Worm (Caenorhabditis elegans): ENCODE measurements around the gene ZK643.5.

ZK643.5 gene

DNA sequence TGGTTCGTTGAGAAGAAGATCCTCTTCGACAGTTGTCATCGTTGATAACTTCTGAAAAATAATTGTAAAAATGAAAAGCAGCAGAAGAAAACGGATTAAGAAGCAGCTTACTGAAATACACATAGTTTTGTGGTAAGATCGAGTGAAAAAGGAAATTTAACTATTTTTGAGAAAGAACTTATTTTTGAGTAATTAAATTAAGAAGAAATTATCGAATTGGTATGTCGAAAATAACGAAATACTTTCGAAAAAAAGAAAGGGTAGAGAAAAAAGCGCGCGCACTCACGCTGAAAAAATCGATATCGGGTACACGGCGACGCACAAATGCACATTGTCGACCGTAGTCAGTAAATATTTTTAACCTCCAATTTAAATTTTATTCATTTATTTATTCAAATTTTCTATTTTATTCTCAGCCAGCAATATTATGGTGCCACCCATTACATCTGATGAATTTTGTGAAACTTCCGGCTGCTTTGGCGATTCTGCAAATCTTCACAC is at the start of gene ZK643.5, which contains the start of gene ZK643.2:
TSS of gene ZK643.5 (minus strand) at position 51 of the 501 bp plus-strand sequence.
TSS of gene ZK643.2 (plus strand) at position 395 of the 501 bp plus-strand sequence.
- peak; percentile 64 for TF ChIP-seq ces-1 (GFP tag; optimal IDR thresholded peaks at IDR 0.05)
- no peak for TF ChIP-seq tbx-8 (GFP tag; optimal IDR thresholded peaks at IDR 0.05)
- no peak for TF ChIP-seq nhr-2 (tag; optimal IDR thresholded peaks at IDR 0.05)
- TF ChIP-seq mls-2 (tag; optimal IDR thresholded peaks at IDR 0.05) = no peak
- no peak for TF ChIP-seq ztf-11 (tag; optimal IDR thresholded peaks at IDR 0.05)
- no peak for TF ChIP-seq elt-1 (tag; optimal IDR thresholded peaks at IDR 0.05; ENCODE audit: borderline replicate concordance, insufficient read depth)
- no peak for TF ChIP-seq hlh-1 (tag; optimal IDR thresholded peaks at IDR 0.05)
- peak; percentile 69 for TF ChIP-seq mep-1 (tag; optimal IDR thresholded peaks at IDR 0.05)
- no peak for TF ChIP-seq M03D4.4 (tag; optimal IDR thresholded peaks at IDR 0.05)
- TF ChIP-seq ham-2 (GFP tag; optimal IDR thresholded peaks at IDR 0.05) = no peak
- no peak for TF ChIP-seq drap-1 (GFP tag; optimal IDR thresholded peaks at IDR 0.05)
- TF ChIP-seq lin-32 (GFP tag; optimal IDR thresholded peaks at IDR 0.05) = no peak
- TF ChIP-seq ceh-83 (GFP tag; optimal IDR thresholded peaks at IDR 0.05) = no peak
- no peak for TF ChIP-seq mab-5 (tag; optimal IDR thresholded peaks at IDR 0.05)
- no peak for TF ChIP-seq zip-8 (tag; optimal IDR thresholded peaks at IDR 0.05)
- no peak for TF ChIP-seq ceh-43 (GFP tag; optimal IDR thresholded peaks at IDR 0.05)
- no peak for TF ChIP-seq elt-3 (tag; optimal IDR thresholded peaks at IDR 0.05)
- TF ChIP-seq snpc-4 (tag; optimal IDR thresholded peaks at IDR 0.05) = no peak
- TF ChIP-seq unc-39 (tag; optimal IDR thresholded peaks at IDR 0.05) = no peak
- TF ChIP-seq unc-62 (GFP tag; optimal IDR thresholded peaks at IDR 0.05) = no peak
- no peak for TF ChIP-seq flh-1 (GFP tag; optimal IDR thresholded peaks at IDR 0.05)
- no peak for TF ChIP-seq nhr-76 (tag; optimal IDR thresholded peaks at IDR 0.05)
- no peak for TF ChIP-seq nhr-12 (tag; optimal IDR thresholded peaks at IDR 0.05)
- peak; percentile 97 for TF ChIP-seq ceh-39 (tag; optimal IDR thresholded peaks at IDR 0.05)
- no peak for TF ChIP-seq unc-120 (tag; optimal IDR thresholded peaks at IDR 0.05; ENCODE audit: poor library complexity, severe bottlenecking)
- peak; percentile 15 for TF ChIP-seq pha-4 (tag; optimal IDR thresholded peaks at IDR 0.05)
- no peak for TF ChIP-seq sptf-1 (tag; optimal IDR thresholded peaks at IDR 0.05)
- TF ChIP-seq lin-13 (tag; optimal IDR thresholded peaks at IDR 0.05) = peak; percentile 23
- TF ChIP-seq blmp-1 (tag; optimal IDR thresholded peaks at IDR 0.05) = no peak
- no peak for TF ChIP-seq nhr-237 (tag; optimal IDR thresholded peaks at IDR 0.05)
- peak; percentile 94 for TF ChIP-seq lsy-2 (tag; optimal IDR thresholded peaks at IDR 0.05)
- TF ChIP-seq nhr-28 (tag; optimal IDR thresholded peaks at IDR 0.05) = no peak
- no peak for TF ChIP-seq sem-2 (GFP tag; optimal IDR thresholded peaks at IDR 0.05)
- no peak for TF ChIP-seq bed-3 (GFP tag; optimal IDR thresholded peaks at IDR 0.05)
- no peak for TF ChIP-seq cnd-1 (tag; optimal IDR thresholded peaks at IDR 0.05)

DNA sequence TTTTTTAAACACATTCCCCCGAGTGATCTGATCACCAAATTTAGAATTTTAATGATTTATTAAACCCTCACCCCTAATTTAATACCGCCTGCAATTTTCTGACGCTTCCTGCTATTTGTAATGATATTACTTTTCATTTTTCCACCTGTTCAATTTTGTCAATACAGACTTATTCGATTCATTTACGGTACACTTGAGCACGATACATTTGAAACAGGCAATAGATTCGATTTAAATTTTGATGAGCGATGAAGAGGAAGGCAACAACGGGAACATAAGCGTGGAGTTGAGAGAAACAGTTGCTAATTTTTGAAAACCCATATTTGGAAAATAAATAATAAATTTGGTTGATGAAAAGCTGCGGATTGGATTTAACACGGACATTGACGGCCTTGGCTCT is 48.7 kb upstream of the ZK643.5 start:
- TF ChIP-seq nhr-12 (tag; optimal IDR thresholded peaks at IDR 0.05) (no peak), ztf-11 (tag; optimal IDR thresholded peaks at IDR 0.05) (no peak), elt-3 (tag; optimal IDR thresholded peaks at IDR 0.05) (no peak), zip-8 (tag; optimal IDR thresholded peaks at IDR 0.05) (no peak), unc-62 (GFP tag; optimal IDR thresholded peaks at IDR 0.05) (no peak), unc-39 (tag; optimal IDR thresholded peaks at IDR 0.05) (no peak), ceh-39 (tag; optimal IDR thresholded peaks at IDR 0.05) (no peak), sem-2 (GFP tag; optimal IDR thresholded peaks at IDR 0.05) (no peak), ceh-83 (GFP tag; optimal IDR thresholded peaks at IDR 0.05) (no peak), lin-32 (GFP tag; optimal IDR thresholded peaks at IDR 0.05) (no peak)

DNA sequence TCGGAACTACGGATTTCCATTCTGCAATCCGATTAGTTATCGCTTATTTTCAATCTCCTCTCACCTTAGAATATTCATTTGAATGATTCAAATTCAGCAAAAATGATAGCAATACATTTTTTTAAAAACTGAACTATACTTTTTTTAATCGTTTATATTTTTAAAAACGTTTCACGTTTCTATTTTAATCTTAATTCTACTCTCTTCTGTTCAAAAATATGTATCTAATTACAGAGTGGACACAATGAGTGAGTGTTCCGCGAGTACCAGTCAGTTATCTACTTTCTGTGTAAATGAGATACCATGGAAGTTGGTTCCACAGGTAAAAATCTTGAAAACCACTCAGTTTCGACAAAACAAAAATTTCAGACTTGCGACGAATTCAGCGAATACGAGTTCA is 46.5 kb upstream of the ZK643.5 start, which contains the start of the genes F59B2.15 and zif-1:
TSS of gene F59B2.15 (minus strand) at position 101 of the 400 bp plus-strand sequence.
TSS of gene zif-1 (plus strand) at position 235 of the 400 bp plus-strand sequence.
- no peak for TF ChIP-seq nhr-76 (tag; optimal IDR thresholded peaks at IDR 0.05)
- TF ChIP-seq mls-2 (tag; optimal IDR thresholded peaks at IDR 0.05) = no peak
- TF ChIP-seq zip-8 (tag; optimal IDR thresholded peaks at IDR 0.05) = no peak
- no peak for TF ChIP-seq blmp-1 (tag; optimal IDR thresholded peaks at IDR 0.05)
- TF ChIP-seq sem-2 (GFP tag; optimal IDR thresholded peaks at IDR 0.05) = no peak

DNA sequence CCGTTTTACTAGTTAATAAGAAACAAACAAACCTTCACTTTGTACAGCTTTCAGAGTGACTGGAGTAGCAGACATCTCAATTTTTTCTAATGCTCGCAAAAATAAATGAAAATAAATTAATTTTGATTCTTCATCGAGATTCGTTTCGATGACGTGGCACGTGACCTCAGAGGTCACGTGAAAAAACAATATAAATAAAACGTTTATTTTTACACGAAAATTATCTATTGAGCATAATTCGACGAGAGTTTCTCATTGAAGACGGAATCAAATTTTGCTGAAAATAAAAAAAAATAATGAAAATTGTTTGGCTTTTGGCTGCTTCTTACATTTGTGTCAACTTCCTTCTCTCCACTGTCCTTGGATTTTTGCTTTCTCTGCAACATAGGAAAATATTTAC is 45.9 kb upstream of the ZK643.5 start, which contains the start of gene rpn-6.2:
TSS of gene rpn-6.2 (minus strand) at position 101 of the 400 bp plus-strand sequence.
- TF ChIP-seq cnd-1 (tag; optimal IDR thresholded peaks at IDR 0.05) (no peak), ceh-43 (GFP tag; optimal IDR thresholded peaks at IDR 0.05) (no peak), nhr-2 (tag; optimal IDR thresholded peaks at IDR 0.05) (no peak), tbx-8 (GFP tag; optimal IDR thresholded peaks at IDR 0.05) (no peak), M03D4.4 (tag; optimal IDR thresholded peaks at IDR 0.05) (no peak), ceh-83 (GFP tag; optimal IDR thresholded peaks at IDR 0.05) (no peak), sem-2 (GFP tag; optimal IDR thresholded peaks at IDR 0.05) (no peak), nhr-76 (tag; optimal IDR thresholded peaks at IDR 0.05) (no peak), zip-8 (tag; optimal IDR thresholded peaks at IDR 0.05) (no peak), snpc-4 (tag; optimal IDR thresholded peaks at IDR 0.05) (no peak), lsy-2 (tag; optimal IDR thresholded peaks at IDR 0.05) (no peak), unc-39 (tag; optimal IDR thresholded peaks at IDR 0.05) (no peak), ham-2 (GFP tag; optimal IDR thresholded peaks at IDR 0.05) (no peak), ces-1 (GFP tag; optimal IDR thresholded peaks at IDR 0.05) (no peak), mab-5 (tag; optimal IDR thresholded peaks at IDR 0.05) (no peak), elt-3 (tag; optimal IDR thresholded peaks at IDR 0.05) (no peak), ceh-39 (tag; optimal IDR thresholded peaks at IDR 0.05) (no peak), drap-1 (GFP tag; optimal IDR thresholded peaks at IDR 0.05) (no peak)
